Worm (Caenorhabditis elegans) whole organism, L1 larva: ENCODE measurements around the gene fbxa-6.

Experiments
- C04F5.9 ChIP-seq: sonication (generic microtip); optimal IDR thresholded peaks from 2 replicates; lab custom pipeline; 2016; ENCODE audit warnings: missing genetic modification characterization, missing compliant biosample characterization
- F16B12.6 ChIP-seq: fragments of 150-350 bp; optimal IDR thresholded peaks from 2 replicates; lab custom pipeline; 2014; ENCODE audit warnings: missing biosample characterization, missing genetic modification characterization
- aha-1 ChIP-seq: fragments of 150-350 bp; optimal IDR thresholded peaks from 2 replicates; lab custom pipeline; 2014; ENCODE audit warnings: missing biosample characterization, missing genetic modification characterization
- blmp-1 ChIP-seq: fragments of 150-350 bp; optimal IDR thresholded peaks from 2 replicates; lab custom pipeline; 2014; ENCODE audit warnings: missing biosample characterization, missing genetic modification characterization
- ceh-8 ChIP-seq: fragments of 200-800 bp; sonication (Bioruptor generic); optimal IDR thresholded peaks from 2 replicates; lab custom pipeline; 2018; ENCODE audit warnings: mild to moderate bottlenecking, missing genetic modification characterization, moderate library complexity, missing compliant biosample characterization
- ceh-82 ChIP-seq, 3 experiments: fragments of 150-350 bp in 1 of 3; sonication (generic microtip) in 2 of 3; optimal IDR thresholded peaks; 2 replicates each; lab custom pipeline; 2014 to 2017; ENCODE audit warnings: missing biosample characterization in 3 of 3, missing genetic modification characterization in 3 of 3
- ceh-90 ChIP-seq: sonication (generic microtip); optimal IDR thresholded peaks from 2 replicates; lab custom pipeline; 2016; ENCODE audit warnings: missing genetic modification characterization, missing compliant biosample characterization
- dsc-1 ChIP-seq: sonication (generic microtip); optimal IDR thresholded peaks from 2 replicates; lab custom pipeline; 2016; ENCODE audit warnings: mild to moderate bottlenecking, missing genetic modification characterization, missing compliant biosample characterization
- efl-1 ChIP-seq, 4 experiments: fragments of 150-350 bp; optimal IDR thresholded peaks in 3 of 4; peaks in 1 of 4; 1 replicate in 1 of 4; 2 replicates in 3 of 4; lab custom pipeline; 2014; ENCODE audit warnings: missing biosample characterization in 2 of 4, missing genetic modification characterization in 2 of 4, missing genetic modification reagents in 2 of 4
- egl-13 ChIP-seq: sonication (generic microtip); optimal IDR thresholded peaks from 2 replicates; lab custom pipeline; 2016; ENCODE audit warnings: missing genotype, missing genetic modification reagents, missing genetic modification characterization, missing compliant biosample characterization
- elt-2 ChIP-seq: sonication (generic microtip); optimal IDR thresholded peaks from 2 replicates; lab custom pipeline; 2016; ENCODE audit warnings: missing genetic modification characterization, mild to moderate bottlenecking, inconsistent platforms, missing compliant biosample characterization, missing genetic modification reagents
- fkh-10 ChIP-seq: sonication (generic microtip); optimal IDR thresholded peaks from 2 replicates; lab custom pipeline; 2017; ENCODE audit warnings: missing biosample characterization, missing genetic modification reagents, missing genetic modification characterization
- fkh-8 ChIP-seq: sonication (generic microtip); optimal IDR thresholded peaks from 2 replicates; lab custom pipeline; 2016; ENCODE audit warnings: mild to moderate bottlenecking, missing genetic modification characterization, missing compliant biosample characterization
- hlh-17 ChIP-seq: fragments of 200-800 bp; sonication (Bioruptor generic); optimal IDR thresholded peaks from 2 replicates; lab custom pipeline; 2018; ENCODE audit warnings: missing genetic modification characterization, mild to moderate bottlenecking, missing compliant biosample characterization, moderate library complexity, borderline replicate concordance
- hlh-4 ChIP-seq: sonication (generic microtip); optimal IDR thresholded peaks from 2 replicates; lab custom pipeline; 2016; ENCODE audit warnings: mild to moderate bottlenecking, missing genetic modification characterization, missing compliant biosample characterization
- jun-1 ChIP-seq: fragments of 150-350 bp; optimal IDR thresholded peaks from 2 replicates; lab custom pipeline; 2014; ENCODE audit warnings: missing biosample characterization, missing genetic modification reagents, missing genetic modification characterization
- lin-14 ChIP-seq: fragments of 200-800 bp; sonication (Bioruptor generic); optimal IDR thresholded peaks from 2 replicates; lab custom pipeline; 2018; ENCODE audit warnings: mild to moderate bottlenecking, missing genetic modification characterization, moderate library complexity, missing compliant biosample characterization
- lin-39 ChIP-seq: fragments of 150-350 bp; optimal IDR thresholded peaks from 2 replicates; lab custom pipeline; 2014; ENCODE audit warnings: missing biosample characterization, missing genetic modification reagents, missing genetic modification characterization
- lir-3 ChIP-seq: sonication (generic microtip); optimal IDR thresholded peaks from 2 replicates; lab custom pipeline; 2016; ENCODE audit warnings: mild to moderate bottlenecking, missing genetic modification characterization, moderate library complexity, missing compliant biosample characterization; ENCODE audit not compliant: poor library complexity
- lsy-2 ChIP-seq, 2 experiments: fragments of 150-350 bp; optimal IDR thresholded peaks; 2 replicates each; lab custom pipeline; 2014; ENCODE audit warnings: missing biosample characterization in 2 of 2, missing genetic modification characterization in 2 of 2
- mdl-1 ChIP-seq, 2 experiments: fragments of 150-350 bp; optimal IDR thresholded peaks; 2 replicates each; lab custom pipeline; 2014 to 2017; ENCODE audit warnings: missing biosample characterization in 2 of 2, missing genetic modification characterization in 2 of 2, inconsistent platforms in 1 of 2
- mef-2 ChIP-seq: fragments of 150-350 bp; optimal IDR thresholded peaks from 2 replicates; lab custom pipeline; 2014; ENCODE audit warnings: missing biosample characterization, missing genetic modification characterization
- mep-1 ChIP-seq: fragments of 150-350 bp; optimal IDR thresholded peaks from 2 replicates; lab custom pipeline; 2014; ENCODE audit warnings: missing biosample characterization, missing genetic modification characterization
- nhr-11 ChIP-seq: fragments of 150-350 bp; optimal IDR thresholded peaks from 2 replicates; lab custom pipeline; 2014; ENCODE audit warnings: missing biosample characterization, missing genetic modification characterization
- nhr-237 ChIP-seq: fragments of 150-350 bp; optimal IDR thresholded peaks from 2 replicates; lab custom pipeline; 2014; ENCODE audit warnings: missing biosample characterization, missing genetic modification characterization
- nhr-47 ChIP-seq: sonication (generic microtip); optimal IDR thresholded peaks from 2 replicates; lab custom pipeline; 2016; ENCODE audit warnings: mild to moderate bottlenecking, missing genetic modification characterization, moderate library complexity, missing compliant biosample characterization
- nhr-71 ChIP-seq: sonication (generic microtip); optimal IDR thresholded peaks from 2 replicates; lab custom pipeline; 2016; ENCODE audit warnings: mild to moderate bottlenecking, missing genetic modification characterization, moderate library complexity, missing compliant biosample characterization
- nhr-76 ChIP-seq: sonication (generic microtip); optimal IDR thresholded peaks from 2 replicates; lab custom pipeline; 2017; ENCODE audit warnings: missing biosample characterization, missing genetic modification characterization
- nhr-85 ChIP-seq: sonication (generic microtip); peaks from one replicate; lab custom pipeline; 2016; ENCODE audit warnings: missing genetic modification characterization, inconsistent platforms, missing compliant biosample characterization
- nhr-90 ChIP-seq: sonication (generic microtip); optimal IDR thresholded peaks from 2 replicates; lab custom pipeline; 2016; ENCODE audit warnings: mild to moderate bottlenecking, missing genetic modification characterization, missing compliant biosample characterization; ENCODE audit not compliant: poor library complexity
- pax-3 ChIP-seq: fragments of 200-800 bp; sonication (Bioruptor generic); optimal IDR thresholded peaks from 2 replicates; lab custom pipeline; 2018; ENCODE audit warnings: mild to moderate bottlenecking, missing genetic modification characterization, moderate library complexity, missing compliant biosample characterization
- sox-4 ChIP-seq: sonication (generic microtip); optimal IDR thresholded peaks from 2 replicates; lab custom pipeline; 2016; ENCODE audit warnings: missing genetic modification characterization, missing compliant biosample characterization
- swsn-7 ChIP-seq: sonication (generic microtip); optimal IDR thresholded peaks from 2 replicates; lab custom pipeline; 2016; ENCODE audit warnings: missing genetic modification characterization, missing compliant biosample characterization
- tbx-2 ChIP-seq: sonication (generic microtip); optimal IDR thresholded peaks from 2 replicates; lab custom pipeline; 2016; ENCODE audit warnings: missing genetic modification characterization, missing compliant biosample characterization
- tlp-1 ChIP-seq: fragments of 150-350 bp; optimal IDR thresholded peaks from 2 replicates; lab custom pipeline; 2014; ENCODE audit warnings: missing biosample characterization, missing genetic modification characterization
- unc-130 ChIP-seq: fragments of 150-350 bp; optimal IDR thresholded peaks from 2 replicates; lab custom pipeline; 2017; ENCODE audit warnings: missing biosample characterization, missing genetic modification characterization, inconsistent platforms
- unc-30 ChIP-seq: sonication (generic microtip); optimal IDR thresholded peaks from 2 replicates; lab custom pipeline; 2017; ENCODE audit warnings: missing biosample characterization, missing genetic modification characterization
- unc-86 ChIP-seq: sonication (generic microtip); optimal IDR thresholded peaks from 2 replicates; lab custom pipeline; 2016; ENCODE audit warnings: missing genetic modification characterization, missing compliant biosample characterization
- zag-1 ChIP-seq: fragments of 150-350 bp; optimal IDR thresholded peaks from 2 replicates; lab custom pipeline; 2014; ENCODE audit warnings: missing biosample characterization, missing genetic modification characterization

The fbxa-6 gene

ce11 chrIII:30399-30798, 27.5 kb upstream of the fbxa-6 start:
- no peak for TF ChIP-seq C04F5.9 (tag; lab: Kevin White, UChicago)
- TF ChIP-seq mep-1 = peak; percentile 40
- peak; percentile 12 for TF ChIP-seq nhr-85 (tag; lab: Kevin White, UChicago)
- TF ChIP-seq nhr-11 (tag; lab: Kevin White, UChicago) = no peak
- no peak for TF ChIP-seq mdl-1 (tag; optimal IDR thresholded peaks at IDR 0.05; lab: Kevin White, UChicago)
- TF ChIP-seq swsn-7 (tag; lab: Kevin White, UChicago) = peak; percentile 38
- peak; percentile 72 for TF ChIP-seq nhr-71 (tag; lab: Kevin White, UChicago)
- no peak for TF ChIP-seq jun-1
- no peak for TF ChIP-seq blmp-1 (tag; lab: Kevin White, UChicago)
- peak; percentile 10 to 25 for TF ChIP-seq lsy-2 (tag; optimal IDR thresholded peaks at IDR 0.05; lab: Kevin White, UChicago)
- TF ChIP-seq efl-1 (optimal IDR thresholded peaks at IDR 0.05; lab: Kevin White, UChicago) = no peak
- no peak for TF ChIP-seq efl-1 (GFP tag; optimal IDR thresholded peaks at IDR 0.05 in 1 of 2; lab: Kevin White, UChicago)
- TF ChIP-seq nhr-90 (tag; lab: Kevin White, UChicago) = no peak
- peak; percentile 10 for TF ChIP-seq pax-3
- peak; percentile 71 for TF ChIP-seq unc-86 (tag; lab: Kevin White, UChicago)
- peak; percentile 55 for TF ChIP-seq fkh-8 (tag; lab: Kevin White, UChicago)
- TF ChIP-seq sox-4 (tag; lab: Kevin White, UChicago) = peak; percentile 26
- no peak for TF ChIP-seq unc-30
- peak; percentile 65 for TF ChIP-seq nhr-47 (tag; lab: Kevin White, UChicago)
- TF ChIP-seq hlh-4 (tag; lab: Kevin White, UChicago) = no peak
- peak; percentile 76 for TF ChIP-seq lin-14
- peak; percentile 43 for TF ChIP-seq zag-1
- TF ChIP-seq F16B12.6 = no peak
- TF ChIP-seq dsc-1 (tag; lab: Kevin White, UChicago) = peak; percentile 7
- no peak for TF ChIP-seq lin-39
- peak; percentile 69 for TF ChIP-seq fkh-10 (GFP tag; lab: Kevin White, UChicago)
- no peak for TF ChIP-seq tlp-1 (tag; lab: Kevin White, UChicago)
- TF ChIP-seq aha-1 (tag; lab: Kevin White, UChicago) = no peak
- TF ChIP-seq egl-13 (tag; lab: Kevin White, UChicago) = peak; percentile 58
- no peak for TF ChIP-seq unc-130 (tag; lab: Kevin White, UChicago)
- TF ChIP-seq nhr-237 (tag; lab: Kevin White, UChicago) = no peak
- no peak for TF ChIP-seq lir-3 (tag; lab: Kevin White, UChicago)
- TF ChIP-seq, all 84 proteins: peak for 15

- TF ChIP-seq nhr-76 (tag; lab: Kevin White, UChicago) (no peak), sox-4 (tag; lab: Kevin White, UChicago) (peak; percentile 23), mef-2 (tag; lab: Kevin White, UChicago) (no peak), ceh-90 (tag; lab: Kevin White, UChicago) (no peak), ceh-82 (tag; optimal IDR thresholded peaks at IDR 0.05; lab: Kevin White, UChicago) (no peak), tbx-2 (tag; lab: Kevin White, UChicago) (no peak), egl-13 (tag; lab: Kevin White, UChicago) (peak; percentile 13), lin-39 (no peak), hlh-17 (GFP tag; lab: Kevin White, UChicago) (no peak), mep-1 (peak; percentile 18), dsc-1 (tag; lab: Kevin White, UChicago) (peak; percentile 24), nhr-47 (tag; lab: Kevin White, UChicago) (peak; percentile 52), swsn-7 (tag; lab: Kevin White, UChicago) (peak; percentile 10), nhr-71 (tag; lab: Kevin White, UChicago) (peak; percentile 65), unc-86 (tag; lab: Kevin White, UChicago) (peak; percentile 68), ceh-8 (GFP tag; lab: Kevin White, UChicago) (no peak), fkh-8 (tag; lab: Kevin White, UChicago) (peak; percentile 65), elt-2 (tag; lab: Kevin White, UChicago) (no peak), lin-14 (peak; percentile 55)
- TF ChIP-seq, all 84 proteins: peak for 10
Measured at ce11 chrIII:29626-30025, 26.7 kb upstream of the fbxa-6 start.
